Worm (Caenorhabditis elegans) whole organism, L4 larva: ENCODE data around the gene ric-4.

Source experiments
- F37D6.2 ChIP-seq: sonication (generic microtip); optimal IDR thresholded peaks from 2 replicates; lab custom pipeline; 2016; ENCODE audit warnings: mild to moderate bottlenecking, missing genetic modification characterization, missing compliant biosample characterization
- F44E2.7 ChIP-seq: fragments of 200-800 bp; sonication (Bioruptor generic); IDR thresholded peaks from 2 replicates; pipeline ENCODE4 v2.1.2; 2022; ENCODE audit warnings: missing genetic modification characterization, missing compliant biosample characterization
- R02D3.7 ChIP-seq: fragments of 150-350 bp; sonication (generic microtip); optimal IDR thresholded peaks from 3 replicates; lab custom pipeline; 2014; ENCODE audit warnings: missing biosample characterization, missing genetic modification characterization
- T26A8.4 ChIP-seq: fragments of 200-800 bp; sonication (Bioruptor generic); IDR thresholded peaks from 2 replicates; pipeline ENCODE4 v1.3.6; 2022; ENCODE audit warnings: missing genetic modification characterization, missing compliant biosample characterization
- Y105C5A.15 ChIP-seq: fragments of 200-800 bp; sonication (Bioruptor generic); IDR thresholded peaks from 2 replicates; pipeline ENCODE4 v1.3.6; 2022; ENCODE audit warnings: missing genetic modification characterization, missing compliant biosample characterization
- Y48G9A.11 ChIP-seq: fragments of 200-800 bp; sonication (Bioruptor generic); IDR thresholded peaks from 2 replicates; pipeline ENCODE4 v1.3.6; 2022; ENCODE audit warnings: missing genetic modification reagents, missing genetic modification characterization, missing compliant biosample characterization
- Y75B8A.6 ChIP-seq: fragments of 200-800 bp; sonication (Bioruptor generic); IDR thresholded peaks from 2 replicates; pipeline ENCODE4 v1.3.6; 2022; ENCODE audit warnings: missing genetic modification reagents, missing genetic modification characterization, missing compliant biosample characterization
- ZK546.5 ChIP-seq, 2 experiments: sonication (generic microtip); optimal IDR thresholded peaks; 2 replicates each; lab custom pipeline; 2017; ENCODE audit warnings: missing biosample characterization in 2 of 2, missing genetic modification characterization in 2 of 2
- aly-2 ChIP-seq: sonication (generic microtip); optimal IDR thresholded peaks from 2 replicates; lab custom pipeline; 2018; ENCODE audit warnings: missing biosample characterization, missing genetic modification characterization
- ama-1 ChIP-seq: fragments of 150-350 bp; optimal IDR thresholded peaks from 2 replicates; lab custom pipeline; 2014; ENCODE audit warnings: inconsistent platforms, mixed read lengths
- arid-1 ChIP-seq: fragments of 200-800 bp; sonication (Bioruptor generic); conservative IDR thresholded peaks from 2 replicates; pipeline ENCODE4 v1.3.6; 2022; ENCODE audit warnings: missing genetic modification reagents, missing genetic modification characterization, missing compliant biosample characterization
- ceh-62 ChIP-seq: sonication (generic microtip); optimal IDR thresholded peaks from 2 replicates; lab custom pipeline; 2017; ENCODE audit warnings: missing biosample characterization, missing genetic modification characterization
- ces-1 ChIP-seq: fragments of 150-350 bp; sonication (generic microtip); optimal IDR thresholded peaks from 4 replicates; lab custom pipeline; 2014; ENCODE audit warnings: missing biosample characterization, missing genetic modification reagents, missing genetic modification characterization
- ctbp-1 ChIP-seq: fragments of 200-800 bp; sonication (Bioruptor generic); IDR thresholded peaks from 2 replicates; pipeline ENCODE4 v1.3.6; 2022; ENCODE audit warnings: missing genetic modification reagents, missing genetic modification characterization, missing compliant biosample characterization
- daf-16 ChIP-seq, 3 experiments: sonication (generic microtip); optimal IDR thresholded peaks; 2 replicates each; lab custom pipeline; 2016 to 2017; ENCODE audit warnings: missing genetic modification characterization in 3 of 3, missing genetic modification reagents in 3 of 3, mild to moderate bottlenecking in 2 of 3, missing compliant biosample characterization in 2 of 3, missing biosample characterization in 1 of 3, moderate library complexity in 1 of 3
- dmd-6 ChIP-seq: fragments of 200-800 bp; sonication (Bioruptor generic); IDR thresholded peaks from 2 replicates; pipeline ENCODE4 v1.3.6; 2022; ENCODE audit warnings: missing genetic modification reagents, missing genetic modification characterization, missing compliant biosample characterization
- dmd-9 ChIP-seq: fragments of 200-800 bp; sonication (Bioruptor generic); IDR thresholded peaks from 2 replicates; pipeline ENCODE4 v1.3.6; 2022; ENCODE audit warnings: missing genetic modification reagents, missing genetic modification characterization, missing compliant biosample characterization
- dpl-1 ChIP-seq: fragments of 150-350 bp; optimal IDR thresholded peaks from 2 replicates; lab custom pipeline; 2014; ENCODE audit warnings: missing biosample characterization, missing genetic modification reagents, missing genetic modification characterization
- dve-1 ChIP-seq: sonication (generic microtip); optimal IDR thresholded peaks from 2 replicates; lab custom pipeline; 2017; ENCODE audit warnings: antibody characterized with exemption, mild to moderate bottlenecking, missing genetic modification characterization, missing compliant biosample characterization; ENCODE audit not compliant: insufficient read depth
- egl-43 ChIP-seq: fragments of 200-800 bp; sonication (Bioruptor generic); IDR thresholded peaks from 2 replicates; pipeline ENCODE4 v1.3.6; 2022; ENCODE audit warnings: missing genetic modification reagents, missing genetic modification characterization, missing compliant biosample characterization
- fos-1 ChIP-seq: fragments of 150-350 bp; optimal IDR thresholded peaks from 2 replicates; lab custom pipeline; 2014; ENCODE audit warnings: missing biosample characterization, missing genetic modification characterization
- hif-1 ChIP-seq, 2 experiments: sonication (generic microtip); optimal IDR thresholded peaks; 2 replicates each; lab custom pipeline; 2016 to 2017; ENCODE audit warnings: missing compliant biosample characterization in 2 of 2, missing genetic modification characterization in 2 of 2, missing genetic modification reagents in 2 of 2, missing genotype in 2 of 2, mild to moderate bottlenecking in 1 of 2
- hlh-30 ChIP-seq: sonication (generic microtip); optimal IDR thresholded peaks from 2 replicates; lab custom pipeline; 2017; ENCODE audit warnings: antibody characterized with exemption, mild to moderate bottlenecking, missing genetic modification characterization, missing compliant biosample characterization; ENCODE audit not compliant: insufficient read depth
- hmg-1.1 ChIP-seq: fragments of 200-800 bp; sonication (Bioruptor generic); IDR thresholded peaks from 2 replicates; pipeline ENCODE4 v1.3.6; 2022; ENCODE audit warnings: missing genetic modification reagents, missing genetic modification characterization, missing compliant biosample characterization
- jun-1 ChIP-seq: fragments of 150-350 bp; optimal IDR thresholded peaks from 2 replicates; lab custom pipeline; 2014; ENCODE audit warnings: missing biosample characterization, missing genetic modification reagents, missing genetic modification characterization
- lim-7 ChIP-seq: fragments of 200-800 bp; sonication (Bioruptor generic); IDR thresholded peaks from 2 replicates; pipeline ENCODE4 v1.3.6; 2022; ENCODE audit warnings: missing genetic modification characterization, missing compliant biosample characterization
- lin-39 ChIP-seq: fragments of 150-350 bp; optimal IDR thresholded peaks from 2 replicates; lab custom pipeline; 2014; ENCODE audit warnings: missing biosample characterization, missing genetic modification reagents, missing genetic modification characterization
- lsy-2 ChIP-seq, 2 experiments: fragments of 150-350 bp in 1 of 2; sonication (generic microtip) in 1 of 2; optimal IDR thresholded peaks; 2 replicates each; lab custom pipeline; 2014 to 2017; ENCODE audit warnings: missing biosample characterization in 2 of 2, missing genetic modification characterization in 2 of 2
- mdt-29 ChIP-seq: fragments of 200-800 bp; sonication (Bioruptor generic); IDR thresholded peaks from 2 replicates; pipeline ENCODE4 v1.3.6; 2022; ENCODE audit warnings: missing genetic modification reagents, missing genetic modification characterization, missing compliant biosample characterization
- nhr-10 ChIP-seq: fragments of 150-350 bp; optimal IDR thresholded peaks from 2 replicates; lab custom pipeline; 2014; ENCODE audit warnings: missing biosample characterization, missing genetic modification characterization
- nhr-111 ChIP-seq: fragments of 200-800 bp; sonication (Bioruptor generic); optimal IDR thresholded peaks from 2 replicates; lab custom pipeline; 2018; ENCODE audit warnings: mild to moderate bottlenecking, missing genetic modification characterization, missing compliant biosample characterization
- nhr-237 ChIP-seq: sonication (generic microtip); optimal IDR thresholded peaks from 2 replicates; lab custom pipeline; 2017; ENCODE audit warnings: missing biosample characterization, missing genetic modification characterization
- nhr-41 ChIP-seq: fragments of 200-800 bp; sonication (Bioruptor generic); IDR thresholded peaks from 2 replicates; pipeline ENCODE4 v1.3.6; 2022; ENCODE audit warnings: missing genetic modification reagents, missing genetic modification characterization, missing compliant biosample characterization
- nhr-6 ChIP-seq: fragments of 150-350 bp; optimal IDR thresholded peaks from 2 replicates; lab custom pipeline; 2014; ENCODE audit warnings: missing biosample characterization, missing genetic modification characterization
- nhr-77 ChIP-seq: fragments of 150-350 bp; optimal IDR thresholded peaks from 2 replicates; lab custom pipeline; 2014; ENCODE audit warnings: missing biosample characterization, missing genetic modification characterization
- php-3 ChIP-seq: fragments of 200-800 bp; sonication (Bioruptor generic); IDR thresholded peaks from 2 replicates; pipeline ENCODE4 v1.3.6; 2022; ENCODE audit warnings: missing genetic modification reagents, missing genetic modification characterization, missing compliant biosample characterization
- sdz-12 ChIP-seq: fragments of 200-800 bp; sonication (Bioruptor generic); optimal IDR thresholded peaks from 2 replicates; lab custom pipeline; 2018; ENCODE audit warnings: mild to moderate bottlenecking, missing genetic modification characterization, missing compliant biosample characterization
- set-16 ChIP-seq: fragments of 200-800 bp; sonication (Bioruptor generic); IDR thresholded peaks from 2 replicates; pipeline ENCODE4 v1.3.6; 2022; ENCODE audit warnings: missing genetic modification reagents, missing genetic modification characterization, missing compliant biosample characterization
- snpc-1.2 ChIP-seq: fragments of 200-800 bp; sonication (Bioruptor generic); IDR thresholded peaks from 2 replicates; pipeline ENCODE4 v1.3.6; 2022; ENCODE audit warnings: missing genetic modification reagents, missing genetic modification characterization, missing compliant biosample characterization
- spr-3 ChIP-seq: fragments of 200-800 bp; sonication (Bioruptor generic); optimal IDR thresholded peaks from 2 replicates; lab custom pipeline; 2018; ENCODE audit warnings: mild to moderate bottlenecking, missing genetic modification characterization, missing compliant biosample characterization
- zag-1 ChIP-seq: fragments of 150-350 bp; optimal IDR thresholded peaks from 2 replicates; lab custom pipeline; 2014; ENCODE audit warnings: missing biosample characterization, missing genetic modification characterization
- zfp-3 ChIP-seq: fragments of 200-800 bp; sonication (Bioruptor generic); conservative IDR thresholded peaks from 2 replicates; pipeline ENCODE4 v1.3.6; 2022; ENCODE audit warnings: missing genetic modification reagents, missing genetic modification characterization, missing compliant biosample characterization
- zip-2 ChIP-seq: fragments of 150-350 bp; optimal IDR thresholded peaks from 2 replicates; lab custom pipeline; 2014; ENCODE audit warnings: missing biosample characterization, missing genetic modification characterization

Gene ric-4

DNA sequence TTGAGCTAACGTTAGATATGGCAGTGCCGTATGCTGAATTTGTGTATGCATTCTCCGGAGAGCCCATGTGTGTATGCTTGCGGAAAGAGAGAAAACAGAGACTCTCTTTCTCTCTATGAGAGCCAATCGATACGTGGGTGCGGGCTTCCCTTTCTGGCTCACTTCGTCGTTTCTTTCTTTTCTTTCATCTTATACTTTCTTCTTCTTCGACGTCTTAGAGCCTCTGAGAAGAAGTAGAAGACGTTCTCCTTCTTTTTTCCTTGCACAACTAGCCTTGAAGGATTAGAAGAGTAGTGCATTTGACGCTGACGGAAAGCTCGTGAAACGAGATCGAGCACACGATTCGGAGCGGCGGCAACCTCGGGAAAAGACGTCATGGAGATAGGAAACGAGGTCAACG, 3.7 kb upstream of the ric-4 start (continued):
- TF ChIP-seq set-16 (peak; percentile 7; the same call in 1 of the 2 replicates), ctbp-1 (0 out of 2 replicates have a peak, but pooled peaks have one; percentile 8), F37D6.2 (tag; lab: Kevin White, UChicago) (peak; percentile 64), dve-1 (tag; lab: Kevin White, UChicago) (peak; percentile 13), T26A8.4 (GFP tag; lab: Robert Waterston, UW) (no peak), hif-1 (tag; optimal IDR thresholded peaks at IDR 0.05; lab: Kevin White, UChicago) (peak in 1 of 2 experiments; percentile 29), ZK546.5 (tag; optimal IDR thresholded peaks at IDR 0.05; lab: Kevin White, UChicago) (no peak), hmg-1.1 (GFP tag; lab: Robert Waterston, UW) (peak; percentile 76; the same call in 1 of the 2 replicates)
- TF ChIP-seq, all 104 proteins: peak for 15

DNA sequence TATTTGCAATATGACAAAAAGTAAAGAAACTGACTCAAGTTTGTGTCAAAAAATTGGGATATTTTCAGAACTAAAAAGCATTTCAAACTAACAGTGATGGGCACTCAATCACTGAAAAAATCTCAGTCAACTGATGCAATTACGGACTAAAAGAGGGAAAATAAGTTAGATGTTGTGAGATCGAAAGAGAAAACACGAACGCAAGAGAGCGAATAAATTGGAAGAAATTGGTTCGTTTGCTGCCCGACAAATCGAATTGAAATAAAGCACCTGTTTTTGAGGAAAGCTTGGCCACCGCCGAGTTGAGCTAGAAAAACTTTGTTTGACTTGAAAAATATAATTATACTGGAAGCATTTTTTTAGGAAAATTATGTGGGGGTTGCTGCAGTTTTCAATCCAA, 4.1 kb downstream of the ric-4 start:
- TF ChIP-seq zfp-3 (GFP tag; lab: Robert Waterston, UW) = no peak
- TF ChIP-seq aly-2 = no peak
- TF ChIP-seq ces-1 (GFP tag; lab: Kevin White, UChicago) = peak; percentile 54
- TF ChIP-seq nhr-237 (tag; lab: Kevin White, UChicago) = no peak

DNA sequence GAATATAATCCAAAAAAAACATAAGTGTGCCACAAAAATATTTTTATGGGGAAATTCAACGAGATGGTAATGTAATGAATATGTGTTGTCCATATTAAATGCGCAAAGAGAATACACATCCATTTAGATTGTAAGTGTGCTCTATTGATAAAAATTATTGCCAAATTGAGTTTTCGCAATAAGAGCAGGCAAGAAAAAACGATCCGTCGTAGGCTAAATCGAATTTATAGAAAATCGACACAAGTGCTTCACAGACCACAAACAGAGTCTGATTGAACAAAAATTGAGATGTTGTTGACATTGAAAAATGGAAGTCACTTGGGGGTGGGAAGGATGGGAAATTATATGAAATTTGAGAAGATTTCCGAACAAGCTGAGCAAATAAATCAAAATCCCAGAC, 5.1 kb downstream of the ric-4 start:
- peak; percentile 73 for TF ChIP-seq ces-1 (GFP tag; lab: Kevin White, UChicago)
- TF ChIP-seq spr-3 (GFP tag; lab: Kevin White, UChicago) = no peak

DNA sequence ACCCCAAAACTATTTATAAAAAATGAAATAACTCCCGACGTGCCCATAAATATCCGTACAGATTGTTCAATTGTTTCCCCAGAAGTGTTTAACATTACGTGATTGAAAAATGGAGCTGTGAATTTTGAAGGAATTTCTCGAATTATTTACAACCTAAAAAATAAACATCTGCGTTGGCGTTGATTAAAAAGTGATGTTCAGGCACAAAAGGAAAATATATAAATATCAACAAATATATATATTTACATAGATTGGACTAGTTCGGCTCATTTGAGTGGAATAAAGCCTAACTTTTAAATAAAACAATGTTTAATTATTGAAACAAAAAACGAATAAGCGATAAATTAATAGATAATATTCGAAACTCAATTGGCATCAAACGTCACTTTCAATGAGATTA, 9.7 kb downstream of the ric-4 start, which contains the start of gene sri-18:
Gene sri-18, minus strand, starts transcription at position 101 of the 400 bp plus-strand sequence.
- TF ChIP-seq lin-39 (tag; lab: Kevin White, UChicago) (no peak), ceh-62 (tag; lab: Kevin White, UChicago) (no peak), nhr-237 (tag; lab: Kevin White, UChicago) (no peak), F37D6.2 (tag; lab: Kevin White, UChicago) (no peak), daf-16 (GFP tag; optimal IDR thresholded peaks at IDR 0.05; lab: Kevin White, UChicago) (no peak), daf-16 (tag; optimal IDR thresholded peaks at IDR 0.05; lab: Kevin White, UChicago) (no peak)
- TF ChIP-seq, all 104 proteins: peak for 0

DNA sequence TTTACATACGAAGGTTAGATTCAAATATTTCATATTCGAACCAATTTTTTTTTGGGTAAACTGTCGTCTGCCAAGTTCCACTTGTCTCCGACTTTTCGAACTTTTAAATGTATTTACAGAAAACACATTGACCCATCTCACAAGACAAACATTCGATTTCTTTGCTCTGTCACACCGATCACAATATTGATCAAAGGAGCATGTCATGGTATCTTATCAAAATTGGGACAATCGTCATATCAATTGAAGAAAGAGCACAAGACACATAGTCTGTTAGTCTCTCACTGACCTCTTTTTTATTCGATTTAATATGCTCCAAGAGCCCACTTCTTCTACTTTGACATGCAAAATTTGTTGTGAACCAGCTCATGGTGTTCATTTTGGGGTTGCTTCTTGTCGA, 14.1 kb downstream of the ric-4 start, which contains the start of gene nhr-232:
Gene nhr-232, plus strand, starts transcription at position 121 of the 400 bp plus-strand sequence.
- no peak for TF ChIP-seq lsy-2 (tag; optimal IDR thresholded peaks at IDR 0.05; lab: Kevin White, UChicago)
- TF ChIP-seq Y48G9A.11 = no peak
- no peak for TF ChIP-seq nhr-10 (tag; lab: Kevin White, UChicago)
- no peak for TF ChIP-seq snpc-1.2 (GFP tag; lab: Robert Waterston, UW)
- no peak for TF ChIP-seq ama-1 (lab: Kevin White, UChicago)
- no peak for TF ChIP-seq zip-2
- no peak for TF ChIP-seq F44E2.7 (GFP tag; lab: Robert Waterston, UW)
- peak; percentile 91 for TF ChIP-seq dmd-6 (GFP tag; lab: Robert Waterston, UW)
- peak; percentile 75 for TF ChIP-seq hlh-30
- TF ChIP-seq R02D3.7 (tag; lab: Kevin White, UChicago) = no peak
- no peak for TF ChIP-seq dmd-9
- no peak for TF ChIP-seq lin-39 (tag; lab: Kevin White, UChicago)
- no peak for TF ChIP-seq zag-1 (tag; lab: Kevin White, UChicago)
- peak; percentile 73 for TF ChIP-seq nhr-77
- TF ChIP-seq dpl-1 = no peak
- TF ChIP-seq arid-1 = no peak
- no peak for TF ChIP-seq nhr-41 (GFP tag; lab: Robert Waterston, UW)
- TF ChIP-seq F37D6.2 (tag; lab: Kevin White, UChicago) = no peak
- TF ChIP-seq mdt-29 (GFP tag; lab: Robert Waterston, UW) = no peak
- TF ChIP-seq sdz-12 (GFP tag; lab: Kevin White, UChicago) = no peak
- no peak for TF ChIP-seq Y75B8A.6
- no peak for TF ChIP-seq fos-1
- TF ChIP-seq Y105C5A.15 = no peak
- TF ChIP-seq zfp-3 (GFP tag; lab: Robert Waterston, UW) = no peak
- TF ChIP-seq jun-1 (tag; lab: Kevin White, UChicago) = no peak
- TF ChIP-seq nhr-6 (tag; lab: Kevin White, UChicago) = no peak
- no peak for TF ChIP-seq egl-43 (GFP tag; lab: Robert Waterston, UW)
- peak; percentile 63 for TF ChIP-seq php-3 (GFP tag; lab: Robert Waterston, UW)
- TF ChIP-seq aly-2 = no peak
- TF ChIP-seq lim-7 (GFP tag; lab: Robert Waterston, UW) = no peak
- no peak for TF ChIP-seq nhr-111 (GFP tag; lab: Kevin White, UChicago)
